Worm (Caenorhabditis elegans): ENCODE results near the gene clec-21.

DNA sequence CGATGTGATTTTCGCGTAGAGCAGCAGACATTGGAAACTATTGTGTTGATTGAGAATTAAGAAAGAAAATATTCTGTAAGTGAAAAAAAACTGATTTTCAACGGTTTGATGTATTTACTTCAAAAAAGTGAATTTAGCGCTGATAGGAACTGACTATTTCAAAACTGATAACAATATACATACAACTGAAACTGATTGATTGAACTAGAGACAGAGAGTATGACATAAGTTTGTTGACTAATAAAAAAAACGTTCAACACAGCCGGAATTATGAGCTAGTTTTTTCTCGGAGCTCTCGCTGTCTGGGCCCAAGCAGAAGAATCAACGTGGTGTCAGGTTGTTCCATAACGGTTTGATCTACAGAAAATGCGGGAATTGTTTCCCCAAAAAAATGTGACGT is 29.9 kb upstream of the clec-21 start, which contains the start of gene fbxa-164:
- no peak for TF ChIP-seq ets-4 (tag; optimal IDR thresholded peaks at IDR 0.05)
- no peak for TF ChIP-seq fkh-10 (GFP tag; optimal IDR thresholded peaks at IDR 0.05)

Measured in whole organism, late embryonic.